Fruit fly (Drosophila melanogaster): ENCODE data around the gene kairos.

dm6 chrX:18288652-18289051 lies 67.3 kb downstream of the kairos start:
- no peak for TF ChIP-seq Rel (GFP tag; optimal IDR thresholded peaks at IDR 0.05)
- no peak for TF ChIP-seq Rel (tag; optimal IDR thresholded peaks at IDR 0.05)
- TF ChIP-seq dmrt93B (GFP tag; optimal IDR thresholded peaks at IDR 0.05) = no peak
- TF ChIP-seq brk (GFP tag; optimal IDR thresholded peaks at IDR 0.05) = no peak

Data from whole organism, wandering third instar larva.